Fruit fly (Drosophila melanogaster): ENCODE data around the gene CG31300.

Gene CG31300

DNA sequence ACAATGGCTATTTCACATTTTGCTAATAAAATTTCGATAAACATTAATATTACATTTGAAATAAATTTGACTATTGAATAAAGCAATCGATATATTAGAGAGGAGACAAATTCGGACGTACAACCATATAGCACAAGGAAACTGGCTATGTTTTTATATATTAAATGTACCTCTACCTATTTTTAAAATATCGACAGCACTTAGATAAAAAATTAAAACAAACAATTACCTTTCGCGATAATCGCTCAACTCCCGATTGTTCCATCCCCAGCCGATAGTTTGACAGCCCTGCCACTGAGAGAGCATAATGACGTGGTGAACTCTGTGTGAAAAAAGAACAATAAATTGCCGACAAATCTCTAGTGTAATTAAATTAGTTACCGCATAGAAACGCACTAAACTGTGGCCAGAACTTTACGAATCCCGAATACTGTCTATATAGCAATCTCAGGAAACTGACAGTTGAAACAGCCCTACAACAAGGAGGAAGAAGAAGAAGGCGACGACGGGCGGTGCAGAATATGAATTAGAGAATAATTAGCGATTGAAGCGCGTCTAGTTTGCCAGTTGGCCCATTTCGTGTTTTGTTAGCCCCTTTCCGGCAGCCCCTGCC is 24.7 kb upstream of the CG31300 start, which contains the start of gene CG11857 (continued):
- TF ChIP-seq fu2 (GFP tag; optimal IDR thresholded peaks at IDR 0.05) = peak; percentile 97
- TF ChIP-seq Fer2 (tag; optimal IDR thresholded peaks at IDR 0.05) = peak; percentile 97
- peak; percentile 80 for TF ChIP-seq CG15073 (GFP tag; optimal IDR thresholded peaks at IDR 0.05)
- TF ChIP-seq CG11456 (GFP tag; IDR thresholded peaks at IDR 0.05) = peak; percentile 99
- peak; percentile 97 for TF ChIP-seq Poxn (GFP tag; IDR thresholded peaks at IDR 0.05)
- peak; percentile 99 for TF ChIP-seq ranshi (GFP tag; IDR thresholded peaks at IDR 0.05)
- TF ChIP-seq CG3407 (GFP tag; optimal IDR thresholded peaks at IDR 0.05) = peak; percentile 94
- TF ChIP-seq CG8388 (GFP tag; optimal IDR thresholded peaks at IDR 0.05) = peak; percentile 95
- peak; percentile 96 for TF ChIP-seq CG4854 (GFP tag; optimal IDR thresholded peaks at IDR 0.05)
- TF ChIP-seq CG5245 (GFP tag; optimal IDR thresholded peaks at IDR 0.05) = peak; percentile 98
- peak; percentile 93 for TF ChIP-seq CG15514 (GFP tag; optimal IDR thresholded peaks at IDR 0.05)
- peak; percentile 93 for TF ChIP-seq Bdp1 (GFP tag; optimal IDR thresholded peaks at IDR 0.05)
- peak; percentile 93 for TF ChIP-seq p53 (GFP tag; optimal IDR thresholded peaks at IDR 0.05)
- TF ChIP-seq CG2129 (GFP tag; IDR thresholded peaks at IDR 0.05; ENCODE audit: partially characterized antibody) = peak; percentile 100
- TF ChIP-seq CG1233 (GFP tag; optimal IDR thresholded peaks at IDR 0.05) = peak; percentile 98
- TF ChIP-seq Doc2 (GFP tag; IDR thresholded peaks at IDR 0.05) = peak; percentile 97
- TF ChIP-seq CG2199 (GFP tag; IDR thresholded peaks at IDR 0.05) = peak; percentile 99
- peak in 1 of 2 experiments; percentile 46 for TF ChIP-seq Trl (optimal IDR thresholded peaks at IDR 0.05)
- TF ChIP-seq Trl (GFP tag; optimal IDR thresholded peaks at IDR 0.05) = peak; percentile 98
- peak; percentile 89 for TF ChIP-seq odd (GFP tag; optimal IDR thresholded peaks at IDR 0.05)
- TF ChIP-seq dmrt99B (tag; optimal IDR thresholded peaks at IDR 0.05) = peak; percentile 96
- peak; percentile 96 for TF ChIP-seq CG15601 (tag; optimal IDR thresholded peaks at IDR 0.05)
- TF ChIP-seq CG6813 (GFP tag; optimal IDR thresholded peaks at IDR 0.05) = peak; percentile 87
- peak; percentile 94 for TF ChIP-seq gcm (GFP tag; optimal IDR thresholded peaks at IDR 0.05)
- TF ChIP-seq CTCF (GFP tag; optimal IDR thresholded peaks at IDR 0.05) = peak; percentile 59
- peak; percentile 87 for TF ChIP-seq CG6683 (GFP tag; optimal IDR thresholded peaks at IDR 0.05)
- TF ChIP-seq kni (GFP tag; optimal IDR thresholded peaks at IDR 0.05) = peak; percentile 88
- TF ChIP-seq Gug (GFP tag; IDR thresholded peaks at IDR 0.05) = peak; percentile 99
- peak; percentile 98 for TF ChIP-seq Max (GFP tag; optimal IDR thresholded peaks at IDR 0.05)
- peak; percentile 97 for TF ChIP-seq trh (GFP tag; optimal IDR thresholded peaks at IDR 0.05)
- TF ChIP-seq CG12219 (GFP tag; optimal IDR thresholded peaks at IDR 0.05) = peak; percentile 92
- peak; percentile 100 for TF ChIP-seq hb (GFP tag; IDR thresholded peaks at IDR 0.05; ENCODE audit: partially characterized antibody)
- TF ChIP-seq CG13123 (GFP tag; optimal IDR thresholded peaks at IDR 0.05) = peak; percentile 97
- TF ChIP-seq Meics (GFP tag; optimal IDR thresholded peaks at IDR 0.05) = peak; percentile 96
- peak; percentile 97 for TF ChIP-seq Taf1 (GFP tag; IDR thresholded peaks at IDR 0.05)
- TF ChIP-seq ATbp (GFP tag; optimal IDR thresholded peaks at IDR 0.05) = peak; percentile 92
- peak; percentile 99 for TF ChIP-seq Hsf (GFP tag; optimal IDR thresholded peaks at IDR 0.05)
- peak; percentile 96 for TF ChIP-seq CrebB (tag; optimal IDR thresholded peaks at IDR 0.05)
- peak; percentile 99 for TF ChIP-seq sisA (GFP tag; IDR thresholded peaks at IDR 0.05)
- peak in 1 of 2 experiments; percentile 82 for TF ChIP-seq Dfd (GFP tag; optimal IDR thresholded peaks at IDR 0.05)
- peak; percentile 78 for TF ChIP-seq fd64A (GFP tag; optimal IDR thresholded peaks at IDR 0.05)
- TF ChIP-seq ken (GFP tag; IDR thresholded peaks at IDR 0.05) = peak; percentile 99
- TF ChIP-seq sqz (GFP tag; optimal IDR thresholded peaks at IDR 0.05) = no peak
- TF ChIP-seq sd (tag; optimal IDR thresholded peaks at IDR 0.05) = peak; percentile 90
- TF ChIP-seq pros (GFP tag; optimal IDR thresholded peaks at IDR 0.05) = peak; percentile 8
- peak; percentile 90 for TF ChIP-seq en (GFP tag; optimal IDR thresholded peaks at IDR 0.05)
- TF ChIP-seq CG17612 (GFP tag; IDR thresholded peaks at IDR 0.05) = peak; percentile 97
- TF ChIP-seq zfh1 (GFP tag; IDR thresholded peaks at IDR 0.05) = peak; percentile 99
- TF ChIP-seq CG30431 (GFP tag; optimal IDR thresholded peaks at IDR 0.05) = peak; percentile 97
- peak; percentile 100 for TF ChIP-seq Scr (GFP tag; IDR thresholded peaks at IDR 0.05; ENCODE audit: partially characterized antibody)
